Fruit fly (Drosophila melanogaster): ENCODE results near the gene hiw.

hiw gene

dm6 chrX:15063404-15064062 lies at the start of gene hiw, which contains the start of gene ND-B18:
Gene hiw (minus strand): TSS chrX:15063429.
Gene ND-B18 (plus strand): TSS chrX:15063733.
- peak; percentile 69 for TF ChIP-seq trem (tag; optimal IDR thresholded peaks at IDR 0.05)
- peak; percentile 8 for TF ChIP-seq PHDP (tag; optimal IDR thresholded peaks at IDR 0.05)
- no peak for TF ChIP-seq Lpt (GFP tag; optimal IDR thresholded peaks at IDR 0.05)
- peak; percentile 37 for TF ChIP-seq phol (tag; optimal IDR thresholded peaks at IDR 0.05)
- TF ChIP-seq CG8924 (tag; optimal IDR thresholded peaks at IDR 0.05), result peak; percentile 21
- TF ChIP-seq shn (GFP tag; optimal IDR thresholded peaks at IDR 0.05), result peak; percentile 4
- TF ChIP-seq CHES-1-like (GFP tag; optimal IDR thresholded peaks at IDR 0.05), result peak; percentile 30
- peak; percentile 34; the same call in 1 of the 2 replicates for TF ChIP-seq CG13287 (GFP tag; IDR thresholded peaks at IDR 0.05; ENCODE audit: partially characterized antibody)
- peak; percentile 20; the same call in 1 of the 3 replicates for TF ChIP-seq knrl (GFP tag; IDR thresholded peaks at IDR 0.05; ENCODE audit: partially characterized antibody)
- TF ChIP-seq da (GFP tag; optimal IDR thresholded peaks at IDR 0.05), result peak; percentile 52
- TF ChIP-seq CG17328 (GFP tag; IDR thresholded peaks at IDR 0.05), result 0 out of 2 replicates have a peak, but pooled peaks have one; percentile 22
- TF ChIP-seq CG9215 (GFP tag; IDR thresholded peaks at IDR 0.05), result no peak
- peak; percentile 33; the same call in 2 of the 3 replicates for TF ChIP-seq CG6791 (GFP tag; IDR thresholded peaks at IDR 0.05; ENCODE audit: partially characterized antibody)
- TF ChIP-seq H15 (GFP tag; IDR thresholded peaks at IDR 0.05), result no peak
- TF ChIP-seq Sin3A (optimal IDR thresholded peaks at IDR 0.05), result peak; percentile 36
- peak; percentile 64 for TF ChIP-seq Dp (GFP tag; optimal IDR thresholded peaks at IDR 0.05)
- peak; percentile 17 for TF ChIP-seq HHEX (GFP tag; optimal IDR thresholded peaks at IDR 0.05)
- peak; percentile 8 for TF ChIP-seq CG9817 (tag; optimal IDR thresholded peaks at IDR 0.05)
- TF ChIP-seq Ets65A (GFP tag), result peak; percentile 91
- TF ChIP-seq Dip2 (GFP tag; IDR thresholded peaks at IDR 0.05), result no peak
- 0 out of 2 replicates have a peak, but pooled peaks have one; percentile 15 for TF ChIP-seq ranshi (GFP tag; IDR thresholded peaks at IDR 0.05)
- no peak for TF ChIP-seq pan (optimal IDR thresholded peaks at IDR 0.05)
- no peak for TF ChIP-seq pan (GFP tag; optimal IDR thresholded peaks at IDR 0.05 in 1 of 2, IDR thresholded peaks at IDR 0.05 in 1 of 2)
- TF ChIP-seq Antp (GFP tag; optimal IDR thresholded peaks at IDR 0.05), result peak; percentile 10
- no peak for TF ChIP-seq CG10366 (GFP tag; IDR thresholded peaks at IDR 0.05)
- peak; percentile 93 to 99 for TF ChIP-seq crp (GFP tag; optimal IDR thresholded peaks at IDR 0.05)
- peak; percentile 38; the same call in 1 of the 2 replicates for TF ChIP-seq amos (GFP tag; IDR thresholded peaks at IDR 0.05; ENCODE audit: partially characterized antibody)
- peak; percentile 43 for TF ChIP-seq caup (GFP tag; optimal IDR thresholded peaks at IDR 0.05; ENCODE audit: severe bottlenecking)
- TF ChIP-seq exex (tag; optimal IDR thresholded peaks at IDR 0.05), result no peak
- peak; percentile 96 for TF ChIP-seq CG17385 (GFP tag; optimal IDR thresholded peaks at IDR 0.05)
- TF ChIP-seq nerfin-1 (tag; optimal IDR thresholded peaks at IDR 0.05), result peak; percentile 29
- TF ChIP-seq nom (GFP tag; optimal IDR thresholded peaks at IDR 0.05), result no peak
- TF ChIP-seq Ets97D (GFP tag; optimal IDR thresholded peaks at IDR 0.05), result peak; percentile 92
- no peak for TF ChIP-seq en (GFP tag; optimal IDR thresholded peaks at IDR 0.05)
- TF ChIP-seq CG8388 (GFP tag; optimal IDR thresholded peaks at IDR 0.05), result no peak
- no peak for TF ChIP-seq Hsf (GFP tag; optimal IDR thresholded peaks at IDR 0.05)
- peak; percentile 45; the same call in 1 of the 3 replicates for TF ChIP-seq Dbx (GFP tag; IDR thresholded peaks at IDR 0.05)
- peak; percentile 29 for TF ChIP-seq CG3281 (GFP tag; optimal IDR thresholded peaks at IDR 0.05)
- peak; percentile 71 for TF ChIP-seq CG12659 (GFP tag; optimal IDR thresholded peaks at IDR 0.05)
- peak; percentile 12 for TF ChIP-seq Dek (tag; optimal IDR thresholded peaks at IDR 0.05)
- peak; percentile 67 for TF ChIP-seq HmgZ (tag; optimal IDR thresholded peaks at IDR 0.05)
- TF ChIP-seq CG2712 (tag; optimal IDR thresholded peaks at IDR 0.05), result peak; percentile 28
- TF ChIP-seq CG4707 (GFP tag; optimal IDR thresholded peaks at IDR 0.05), result no peak
- no peak for TF ChIP-seq MTF-1 (GFP tag; optimal IDR thresholded peaks at IDR 0.05; ENCODE audit: borderline replicate concordance)
- TF ChIP-seq CG18011 (GFP tag; optimal IDR thresholded peaks at IDR 0.05), result no peak
- no peak for TF ChIP-seq cwo (GFP tag; optimal IDR thresholded peaks at IDR 0.05)
- TF ChIP-seq Med (GFP tag), result peak; percentile 82
- peak; percentile 34 for TF ChIP-seq gro (GFP tag; optimal IDR thresholded peaks at IDR 0.05)
